Worm (Caenorhabditis elegans) whole organism, L3 larva: ENCODE measurements around the gene srd-31.

Experiments
- ama-1 ChIP-seq: fragments of 150-350 bp; optimal IDR thresholded peaks from 2 replicates; lab custom pipeline; 2018
- pha-4 ChIP-seq: fragments of 150-350 bp; optimal IDR thresholded peaks from 2 replicates; lab custom pipeline; 2014; ENCODE audit warnings: missing biosample characterization, missing genetic modification reagents, missing genetic modification characterization

DNA sequence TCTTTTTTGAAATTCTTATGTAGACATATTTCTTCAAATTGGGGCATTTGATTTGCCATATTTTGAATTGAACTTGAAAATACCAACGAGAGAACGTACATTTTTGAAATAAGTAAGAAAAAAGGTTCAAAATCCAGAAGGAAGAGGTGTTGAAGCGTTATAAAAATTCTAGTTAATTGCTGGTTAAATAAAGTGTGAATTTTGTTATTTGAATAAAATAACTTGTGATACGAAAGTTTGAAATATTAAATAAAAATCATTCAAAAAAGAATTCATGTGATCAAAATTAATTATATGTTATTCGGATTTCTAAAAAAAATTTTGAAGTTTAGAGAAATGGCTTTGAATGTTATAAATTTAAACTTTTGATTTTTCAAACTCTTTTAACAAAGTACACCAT, 34.4 kb downstream of the srd-31 start, which contains the start of gene C50E3.9:
- TF ChIP-seq ama-1 (no peak), pha-4 (no peak)
